Worm (Caenorhabditis elegans): ENCODE measurements around the gene mbk-2.

The mbk-2 gene

DNA sequence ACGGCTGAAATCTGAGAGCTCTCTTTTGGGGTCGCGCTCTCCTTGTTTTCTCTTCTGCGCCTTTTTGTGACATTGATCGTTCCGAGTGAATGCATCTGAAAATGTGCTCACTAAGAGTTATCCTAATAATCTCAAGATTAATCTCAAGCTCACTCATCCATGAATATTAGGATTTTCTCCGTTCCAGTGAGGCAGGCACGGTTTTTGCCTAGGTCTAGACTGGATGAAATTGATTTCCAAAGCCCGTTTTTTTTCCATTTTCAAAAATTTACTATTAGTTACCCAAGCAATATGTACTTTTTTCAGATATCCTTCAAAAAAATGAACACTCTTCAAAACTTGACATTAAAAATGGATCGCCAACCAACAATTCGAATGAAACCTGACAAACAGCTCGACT, 33.1 kb downstream of the mbk-2 start, which contains the start of gene amt-2:
Gene amt-2 (plus strand): TSS at position 301 of the 400 bp plus-strand sequence.
- TF ChIP-seq lin-13 (GFP tag; optimal IDR thresholded peaks at IDR 0.05): no peak
- TF ChIP-seq ztf-7 (tag; optimal IDR thresholded peaks at IDR 0.05): no peak
- TF ChIP-seq F37D6.2 (tag; optimal IDR thresholded peaks at IDR 0.05): no peak
- no peak for TF ChIP-seq snpc-1.2 (GFP tag; IDR thresholded peaks at IDR 0.05)
- no peak for TF ChIP-seq mxl-3 (GFP tag; optimal IDR thresholded peaks at IDR 0.05)
- TF ChIP-seq mdt-29 (GFP tag; IDR thresholded peaks at IDR 0.05): no peak
- TF ChIP-seq nhr-102 (tag; optimal IDR thresholded peaks at IDR 0.05): no peak
- no peak for TF ChIP-seq lin-15B (tag; optimal IDR thresholded peaks at IDR 0.05)
- TF ChIP-seq ces-1 (GFP tag; optimal IDR thresholded peaks at IDR 0.05): no peak
- no peak for TF ChIP-seq ctbp-1 (GFP tag; IDR thresholded peaks at IDR 0.05)
- no peak for TF ChIP-seq nhr-42 (GFP tag; IDR thresholded peaks at IDR 0.05)
- no peak for TF ChIP-seq unc-39 (tag; optimal IDR thresholded peaks at IDR 0.05)
- no peak for TF ChIP-seq F49E8.2 (tag; optimal IDR thresholded peaks at IDR 0.05; ENCODE audit: borderline replicate concordance)
- TF ChIP-seq dmd-6 (GFP tag; IDR thresholded peaks at IDR 0.05): no peak
- TF ChIP-seq nhr-11 (tag; optimal IDR thresholded peaks at IDR 0.05): no peak
- TF ChIP-seq lsy-2 (tag; optimal IDR thresholded peaks at IDR 0.05): no peak
- no peak for TF ChIP-seq dpl-1 (GFP tag; optimal IDR thresholded peaks at IDR 0.05)
- no peak for TF ChIP-seq sdz-12 (GFP tag; optimal IDR thresholded peaks at IDR 0.05)
- TF ChIP-seq unc-62 (GFP tag; optimal IDR thresholded peaks at IDR 0.05 in 1 of 2): no peak
- no peak for TF ChIP-seq unc-62 (tag; optimal IDR thresholded peaks at IDR 0.05)

DNA sequence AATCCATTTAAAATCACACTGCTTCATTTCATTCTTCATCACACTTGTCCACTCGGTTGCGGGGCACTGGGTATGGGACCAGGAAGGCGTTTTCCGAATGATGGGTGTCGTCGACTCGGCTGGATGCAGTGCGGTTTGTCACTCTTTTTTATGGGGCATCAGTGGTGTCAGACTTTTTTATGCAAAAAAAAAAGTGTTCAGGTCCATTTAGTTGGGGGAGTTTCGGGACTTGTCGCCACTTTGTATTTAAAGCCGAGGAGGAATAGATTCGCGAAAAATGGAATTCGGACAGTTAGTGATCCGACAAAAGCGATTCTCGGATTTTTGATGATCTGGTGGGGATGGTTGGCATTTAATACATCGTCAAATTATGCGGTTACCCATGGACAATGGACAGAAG, 36.0 kb downstream of the mbk-2 start:
- TF ChIP-seq aha-1 (tag) (peak; percentile 90), Y5F2A.4 (GFP tag; optimal IDR thresholded peaks at IDR 0.05) (no peak)

DNA sequence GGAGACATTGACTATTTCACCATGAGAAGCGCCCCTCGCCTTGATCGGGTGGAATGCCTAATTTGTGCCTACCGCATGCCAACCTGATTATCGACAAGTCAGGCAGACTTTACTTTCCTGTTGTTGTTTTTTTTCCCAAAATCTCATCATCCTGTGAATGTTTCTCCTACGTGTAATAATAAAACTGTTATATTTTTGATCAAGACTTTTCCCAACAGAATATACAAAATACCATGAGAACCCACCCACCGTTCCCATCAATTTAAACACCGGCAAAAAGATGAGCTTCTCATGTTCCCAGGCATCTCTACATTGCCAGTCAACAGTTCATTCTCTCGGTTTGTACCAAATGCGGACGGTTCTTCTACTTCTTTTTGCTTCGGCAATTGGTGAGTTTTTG, 37.9 kb downstream of the mbk-2 start, which contains the start of gene scl-9:
Gene scl-9 (plus strand): TSS at position 301 of the 400 bp plus-strand sequence.
- TF ChIP-seq unc-62 (GFP tag; optimal IDR thresholded peaks at IDR 0.05 in 1 of 2) (peak in 1 of 2 experiments; percentile 49), unc-62 (tag; optimal IDR thresholded peaks at IDR 0.05) (no peak), unc-39 (tag; optimal IDR thresholded peaks at IDR 0.05) (no peak)

- TF ChIP-seq spr-1 (tag; optimal IDR thresholded peaks at IDR 0.05) (no peak), mxl-2 (GFP tag; conservative IDR thresholded peaks at IDR 0.05) (no peak), set-16 (GFP tag; IDR thresholded peaks at IDR 0.05) (no peak), saeg-2 (GFP tag; IDR thresholded peaks at IDR 0.05) (no peak), dmd-6 (GFP tag; IDR thresholded peaks at IDR 0.05) (no peak), spr-3 (GFP tag; optimal IDR thresholded peaks at IDR 0.05) (no peak), madf-9 (GFP tag; conservative IDR thresholded peaks at IDR 0.05) (no peak), Y48G9A.11 (GFP tag; IDR thresholded peaks at IDR 0.05) (no peak), ceh-32 (tag; optimal IDR thresholded peaks at IDR 0.05; ENCODE audit: poor library complexity) (no peak), dmd-8 (GFP tag; IDR thresholded peaks at IDR 0.05) (no peak), zip-11 (GFP tag; IDR thresholded peaks at IDR 0.05) (no peak), vab-7 (GFP tag; IDR thresholded peaks at IDR 0.05) (no peak), unc-62 (GFP tag; optimal IDR thresholded peaks at IDR 0.05 in 1 of 2) (no peak), unc-62 (tag; optimal IDR thresholded peaks at IDR 0.05) (no peak), lin-1 (GFP tag; IDR thresholded peaks at IDR 0.05) (no peak), F10B5.3 (tag; optimal IDR thresholded peaks at IDR 0.05) (no peak)
Observed at ce11 chrIV:13048157-13048556, 39.2 kb downstream of the mbk-2 start, which contains the start of gene scl-10. scl-10 (plus strand) TSS chrIV:13048457.

DNA sequence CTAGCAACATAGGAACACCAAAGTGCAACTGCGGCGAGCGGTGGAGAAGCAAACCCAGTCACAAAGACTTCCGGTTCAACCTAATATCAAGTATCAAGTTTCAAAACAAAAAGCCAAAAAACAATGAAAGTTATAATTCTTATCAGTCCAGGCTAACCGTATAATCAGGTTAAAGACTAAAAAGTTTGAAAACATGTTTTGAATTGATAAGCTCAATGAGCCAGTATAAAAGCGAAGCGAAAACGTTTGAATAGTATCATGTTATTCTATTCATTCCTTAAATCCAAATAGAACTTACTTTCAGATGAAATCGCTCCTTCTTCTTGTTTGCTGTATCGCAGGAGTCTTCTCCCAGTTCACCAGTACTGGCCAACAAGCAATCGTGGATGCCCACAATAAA, 42.1 kb downstream of the mbk-2 start, which contains the start of gene scl-11:
Gene scl-11 (plus strand): TSS at position 301 of the 400 bp plus-strand sequence.
- TF ChIP-seq D1046.2 (GFP tag; IDR thresholded peaks at IDR 0.05): no peak
- TF ChIP-seq dpl-1 (GFP tag; optimal IDR thresholded peaks at IDR 0.05): no peak
- no peak for TF ChIP-seq snpc-4 (tag; optimal IDR thresholded peaks at IDR 0.05)
- TF ChIP-seq mep-1 (tag; optimal IDR thresholded peaks at IDR 0.05): no peak
- TF ChIP-seq madf-9 (GFP tag; conservative IDR thresholded peaks at IDR 0.05): no peak
- no peak for TF ChIP-seq lin-39 (tag; optimal IDR thresholded peaks at IDR 0.05)
- TF ChIP-seq pqm-1 (tag; optimal IDR thresholded peaks at IDR 0.05): no peak
- no peak for TF ChIP-seq dve-1 (tag; optimal IDR thresholded peaks at IDR 0.05; ENCODE audit: insufficient read depth)
- TF ChIP-seq dmd-9 (GFP tag; IDR thresholded peaks at IDR 0.05): no peak
- no peak for TF ChIP-seq zfp-3 (GFP tag; conservative IDR thresholded peaks at IDR 0.05)
- TF ChIP-seq lsy-2 (tag; optimal IDR thresholded peaks at IDR 0.05): no peak
- TF ChIP-seq zfp-2 (tag; optimal IDR thresholded peaks at IDR 0.05): no peak
- no peak for TF ChIP-seq hmg-1.1 (GFP tag; IDR thresholded peaks at IDR 0.05)
- no peak for TF ChIP-seq lin-15B (tag; optimal IDR thresholded peaks at IDR 0.05)
- TF ChIP-seq ZK337.2 (GFP tag; IDR thresholded peaks at IDR 0.05): no peak

Measured in whole organism, L4 larva.